Fruit fly (Drosophila melanogaster): ENCODE results near the gene EloB.

Gene EloB

DNA sequence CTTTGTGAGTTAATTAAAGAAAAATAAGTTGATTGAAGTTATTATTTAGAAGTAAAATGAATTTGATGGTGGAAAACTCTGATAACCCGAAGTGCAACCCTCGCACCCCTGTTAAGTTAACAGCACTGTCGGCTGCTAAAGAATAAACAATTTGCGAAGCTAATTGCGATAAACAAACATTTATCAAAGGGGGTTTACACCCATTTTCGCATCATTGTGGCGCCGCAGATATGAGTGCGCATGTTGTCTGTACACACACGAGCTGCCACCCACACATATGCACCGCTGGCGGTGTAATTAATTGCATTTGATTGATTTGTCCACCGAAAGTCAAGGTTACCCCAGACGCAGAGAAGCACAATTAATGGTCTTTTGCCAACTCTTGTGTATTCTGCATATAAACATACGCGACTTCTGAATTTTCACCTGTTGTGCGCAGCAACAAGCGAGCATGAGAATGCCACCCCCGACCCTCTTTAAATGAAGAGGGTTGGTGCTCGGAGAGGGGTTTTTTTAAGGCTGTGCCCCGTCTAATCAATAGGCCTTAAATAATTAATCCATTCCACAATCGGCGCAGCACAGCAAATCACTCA lies 28.1 kb downstream of the EloB start:
- TF ChIP-seq CG8478 (optimal IDR thresholded peaks at IDR 0.05) (no peak), CTCF (optimal IDR thresholded peaks at IDR 0.05) (no peak)

DNA sequence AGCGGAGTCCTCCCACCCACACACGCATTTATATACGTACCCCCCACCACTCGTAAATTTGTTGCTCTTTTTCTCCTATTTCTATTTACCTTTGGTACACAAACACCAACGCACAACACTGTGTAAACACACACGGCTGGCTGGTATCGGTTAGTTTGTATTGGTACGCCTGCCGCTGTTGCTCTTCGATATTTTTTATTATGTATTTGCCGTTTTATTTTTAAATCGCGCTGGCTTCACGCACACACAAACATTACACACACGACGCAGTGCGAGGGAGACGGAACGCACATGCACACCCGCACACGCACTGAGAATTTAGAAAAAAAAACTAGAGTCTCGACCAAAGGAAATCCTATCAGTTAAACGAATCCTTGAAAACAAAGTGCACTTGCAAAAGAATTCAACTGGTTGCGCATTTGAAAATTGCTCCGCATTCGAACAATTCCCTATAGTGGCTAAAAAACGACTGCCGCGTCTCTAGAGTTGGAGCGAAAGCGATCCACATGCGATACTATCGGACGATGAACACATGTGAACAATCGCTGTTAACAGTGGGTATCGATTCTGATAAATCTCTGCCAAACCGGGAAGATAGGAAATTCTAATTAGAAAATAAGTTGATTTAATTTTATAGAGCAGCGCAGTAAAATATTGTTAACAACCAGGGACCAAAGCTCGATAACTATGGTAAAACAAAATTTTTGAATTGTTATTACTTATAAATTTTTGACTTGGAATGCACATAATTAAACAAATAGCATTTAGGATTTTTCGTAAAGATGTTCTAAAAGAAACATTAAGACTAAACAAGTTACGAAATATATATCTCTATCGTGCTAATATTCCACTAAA lies 28.8 kb downstream of the EloB start:
- TF ChIP-seq CTCF (optimal IDR thresholded peaks at IDR 0.05) (peak in 1 of 2 experiments; percentile 19), CG8478 (optimal IDR thresholded peaks at IDR 0.05) (no peak)

DNA sequence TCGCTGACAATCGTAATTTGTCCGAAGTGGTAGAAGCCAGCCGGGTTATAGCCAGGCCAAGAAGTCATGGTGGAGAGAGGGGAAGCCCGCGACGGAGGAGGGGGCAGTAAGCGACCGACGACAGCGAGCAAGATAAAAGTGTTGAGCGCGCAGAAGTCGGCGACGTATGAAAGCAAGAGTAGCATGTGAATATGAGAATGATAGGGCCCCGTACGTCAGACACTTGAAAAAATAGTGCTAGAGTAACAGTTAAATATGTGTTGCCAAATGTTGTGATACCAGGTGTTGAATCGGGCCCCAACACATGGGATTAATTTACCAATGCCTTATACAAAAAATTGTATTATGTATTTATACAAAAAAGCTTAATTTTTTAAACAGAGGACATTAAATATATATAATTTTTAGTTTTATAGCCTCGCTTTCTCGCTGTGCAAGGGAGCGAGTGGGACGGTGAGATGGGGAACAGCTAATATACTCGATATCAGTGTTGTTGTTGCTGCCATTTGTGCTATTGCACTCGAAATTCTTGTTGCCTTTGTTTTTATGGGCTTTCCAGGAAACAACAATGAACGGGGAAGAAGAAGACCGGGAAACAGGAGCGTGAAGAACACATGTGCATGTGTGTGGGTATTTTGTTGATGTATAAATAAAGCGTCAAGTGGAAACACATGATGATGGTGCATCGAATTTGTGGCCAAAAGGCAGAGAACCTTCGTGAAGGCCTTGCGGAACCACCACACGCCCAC lies 29.6 kb downstream of the EloB start:
- TF ChIP-seq CTCF (optimal IDR thresholded peaks at IDR 0.05): no peak
- no peak for TF ChIP-seq CG8478 (optimal IDR thresholded peaks at IDR 0.05)

DNA sequence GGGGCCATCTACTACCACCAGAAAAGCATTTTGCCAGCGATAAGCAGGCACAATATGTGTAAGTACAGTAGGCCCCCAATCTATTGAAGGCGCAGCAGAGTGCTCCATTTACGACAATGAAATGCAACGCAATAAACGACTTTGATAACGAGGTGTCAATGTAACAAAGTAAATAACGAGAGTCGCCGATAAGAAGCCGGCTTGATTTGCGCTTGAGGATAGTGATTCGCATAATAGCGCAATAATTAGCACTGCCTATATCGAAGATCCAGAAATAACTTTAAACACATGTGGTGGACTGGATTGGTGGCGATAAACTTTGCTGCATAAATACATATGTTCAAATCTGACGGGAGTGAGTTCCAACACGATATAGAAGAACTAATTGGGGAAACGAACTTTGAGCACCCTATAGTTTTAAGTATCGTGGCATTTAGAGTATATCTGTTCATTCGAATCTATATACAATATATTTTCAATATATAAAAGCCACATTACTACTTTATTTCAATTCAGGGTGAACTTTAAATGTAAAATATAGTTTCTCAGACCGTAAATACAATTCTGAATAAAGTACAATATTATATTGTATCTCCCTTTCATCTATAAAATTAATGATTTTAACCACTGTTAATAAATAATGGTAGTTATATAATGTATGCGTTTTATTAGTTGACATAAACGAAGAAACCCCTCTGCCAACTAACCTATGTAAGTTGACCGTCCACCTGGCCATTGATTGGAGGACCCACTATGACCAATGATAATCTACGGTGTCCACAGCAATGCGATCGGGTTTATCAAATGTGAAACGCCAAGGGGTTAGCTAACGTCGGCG lies 30.4 kb downstream of the EloB start:
- TF ChIP-seq CTCF (optimal IDR thresholded peaks at IDR 0.05): no peak
- TF ChIP-seq CG8478 (optimal IDR thresholded peaks at IDR 0.05): no peak

DNA sequence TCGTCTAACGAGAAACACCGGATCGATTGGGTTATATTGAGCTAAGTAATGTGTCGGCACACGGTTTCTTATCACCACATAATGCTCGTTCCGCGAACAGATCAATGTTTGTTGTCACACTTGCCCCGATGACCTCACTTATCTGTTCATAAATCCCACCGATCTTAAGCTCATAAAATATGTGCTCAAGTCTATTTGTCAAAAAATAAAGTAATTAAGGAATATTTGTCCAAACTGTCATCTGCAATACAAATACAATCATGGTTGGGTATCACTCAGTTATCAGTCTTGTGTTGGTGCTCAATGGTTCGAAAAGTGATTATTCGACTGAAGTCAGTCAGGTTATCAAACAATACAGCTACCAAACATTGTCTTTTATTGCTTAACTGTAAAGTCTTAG lies 31.4 kb downstream of the EloB start:
- TF ChIP-seq CTCF (optimal IDR thresholded peaks at IDR 0.05): no peak
- no peak for TF ChIP-seq CG8478 (optimal IDR thresholded peaks at IDR 0.05)

DNA sequence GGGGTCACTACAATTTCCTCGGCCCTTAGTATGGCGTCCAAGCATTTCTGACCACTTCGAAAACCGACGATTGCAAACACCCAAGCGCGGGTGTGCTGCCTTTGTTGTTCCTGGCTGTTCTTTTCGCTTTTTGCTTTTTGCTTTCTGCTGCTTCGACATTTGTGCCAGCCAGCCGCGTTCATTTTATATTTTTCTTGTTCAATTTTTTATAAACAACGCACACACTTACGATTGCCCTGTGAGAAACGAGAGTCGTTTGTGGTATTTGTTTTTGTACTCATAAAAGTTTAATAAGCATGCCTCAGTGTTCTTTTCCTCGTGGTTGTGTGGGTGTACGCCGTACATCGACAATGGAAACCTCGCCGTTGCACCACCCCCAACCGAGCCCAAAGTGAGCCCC lies 31.9 kb downstream of the EloB start:
- TF ChIP-seq CTCF (optimal IDR thresholded peaks at IDR 0.05) (no peak), CG8478 (optimal IDR thresholded peaks at IDR 0.05) (no peak)

DNA sequence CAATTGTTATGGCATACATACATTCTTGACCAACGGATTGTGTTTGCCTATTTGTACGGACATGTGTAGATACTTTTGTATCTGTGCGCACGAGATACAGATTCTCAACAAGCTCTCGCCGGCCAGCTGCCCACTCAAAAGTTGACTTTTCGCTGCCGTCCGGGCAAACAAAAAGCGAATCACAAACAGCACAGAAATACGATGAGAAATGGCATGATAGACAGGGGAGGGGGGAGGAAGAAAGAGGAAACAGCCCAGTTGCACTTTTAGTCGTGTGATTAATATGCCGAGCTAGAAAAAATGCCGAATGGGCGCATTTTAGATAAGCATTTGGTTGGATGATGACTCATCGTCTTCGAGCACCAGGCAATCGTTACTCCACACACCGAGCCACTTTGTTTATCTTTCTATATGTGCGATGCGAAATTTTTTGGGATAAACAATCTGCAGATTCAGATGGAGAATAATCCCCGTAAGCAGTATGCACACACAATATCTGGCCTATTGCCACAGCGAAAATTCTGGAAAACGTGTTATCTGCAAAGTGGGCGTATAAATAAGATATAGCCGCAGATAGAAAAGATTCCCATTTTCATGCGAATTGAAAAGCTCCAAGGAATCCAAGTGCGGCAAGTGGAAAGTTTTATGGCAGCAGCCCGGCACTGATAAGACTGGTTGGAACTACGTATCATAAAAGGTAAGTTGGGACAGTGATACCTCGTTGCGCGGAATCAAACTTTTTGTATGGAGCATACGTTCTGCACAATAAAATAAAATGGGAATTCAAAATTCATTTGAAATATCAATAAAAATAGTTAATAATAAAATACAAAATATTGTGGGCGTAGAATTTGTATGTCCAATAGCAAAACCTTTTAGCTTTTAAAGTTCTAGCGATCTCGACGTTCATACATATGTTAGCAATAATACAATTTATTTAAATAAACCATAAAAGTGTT lies 32.7 kb downstream of the EloB start:
- TF ChIP-seq CG8478 (optimal IDR thresholded peaks at IDR 0.05): no peak
- no peak for TF ChIP-seq CTCF (optimal IDR thresholded peaks at IDR 0.05)

DNA sequence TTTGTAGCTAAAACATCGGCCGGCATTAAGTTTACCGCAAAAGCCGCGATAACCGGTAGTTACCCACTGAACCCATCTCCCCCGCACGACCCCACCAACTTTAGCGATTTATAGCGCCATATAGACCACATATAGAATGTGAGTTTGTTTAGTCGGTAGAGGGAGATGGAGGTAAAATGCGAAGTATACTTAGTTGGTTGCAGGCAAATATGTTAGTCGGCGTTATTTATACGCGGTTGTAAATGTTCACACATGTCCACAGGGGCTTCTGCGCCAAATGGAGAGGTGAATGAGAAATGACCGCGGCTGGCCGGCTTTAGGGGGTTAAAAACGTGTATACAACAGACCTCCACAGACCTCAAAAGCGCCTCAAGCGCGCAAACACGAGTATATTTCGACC lies 34.0 kb downstream of the EloB start:
- no peak for TF ChIP-seq CTCF (optimal IDR thresholded peaks at IDR 0.05)

DNA sequence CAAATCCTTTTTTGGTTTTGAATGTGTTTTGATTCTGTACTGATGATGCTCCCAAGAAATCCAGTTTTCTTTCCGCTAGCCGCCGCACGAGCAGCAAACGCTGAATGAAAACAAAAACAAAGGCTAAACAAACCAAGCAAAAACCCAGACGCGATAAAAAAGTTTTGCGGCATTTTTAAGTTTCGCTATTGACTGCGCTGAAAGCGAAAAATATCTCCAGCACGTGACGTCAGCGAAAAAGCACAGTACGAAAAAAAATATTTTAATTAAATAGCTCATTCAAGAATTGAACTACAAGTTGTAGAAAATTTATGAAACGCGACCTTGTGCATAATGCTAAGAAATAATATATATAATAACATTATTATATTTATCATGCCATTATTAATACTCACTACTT lies 34.7 kb downstream of the EloB start:
- no peak for TF ChIP-seq CG8478 (optimal IDR thresholded peaks at IDR 0.05)

DNA sequence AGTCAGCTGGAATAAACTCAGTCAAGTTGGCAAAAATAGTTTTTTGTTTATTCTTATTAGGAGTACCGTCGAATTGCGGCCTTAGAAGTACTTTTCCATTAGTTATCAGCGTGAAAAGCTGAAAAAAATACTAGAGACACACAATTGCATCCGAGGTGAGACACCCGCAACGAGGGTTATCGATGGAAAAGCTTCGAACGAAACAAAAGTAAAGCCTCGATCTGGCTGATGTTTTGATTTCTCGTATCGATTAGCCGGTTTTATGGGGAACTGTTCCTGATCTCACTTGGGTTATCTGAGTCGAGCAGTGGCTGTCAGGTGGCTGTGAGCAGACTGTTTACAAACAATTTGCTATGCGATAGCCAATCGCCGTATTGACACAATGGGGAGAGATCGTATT lies 35.9 kb downstream of the EloB start:
- TF ChIP-seq CTCF (optimal IDR thresholded peaks at IDR 0.05): no peak
- no peak for TF ChIP-seq CG8478 (optimal IDR thresholded peaks at IDR 0.05)

DNA sequence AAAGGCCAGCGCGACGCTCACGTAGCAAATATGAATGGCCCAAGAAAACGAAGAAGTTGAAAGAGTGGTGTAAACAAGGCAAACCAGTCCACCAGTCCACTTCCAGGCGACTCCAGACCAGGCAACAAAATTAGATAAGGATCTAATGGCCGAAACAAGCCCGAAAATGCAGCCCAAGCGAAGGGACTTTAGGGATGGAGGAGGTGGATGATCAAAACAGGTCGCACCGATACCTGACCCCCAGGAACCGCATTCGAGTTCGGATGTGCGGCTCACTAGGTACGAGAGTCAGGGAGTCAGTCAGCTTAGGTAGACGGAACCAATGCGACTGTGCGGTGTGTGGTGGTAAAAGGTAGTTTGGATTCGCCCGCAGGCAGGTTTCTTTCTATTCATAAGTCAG lies 36.4 kb downstream of the EloB start:
- no peak for TF ChIP-seq CTCF (optimal IDR thresholded peaks at IDR 0.05)
- TF ChIP-seq CG8478 (optimal IDR thresholded peaks at IDR 0.05): no peak

DNA sequence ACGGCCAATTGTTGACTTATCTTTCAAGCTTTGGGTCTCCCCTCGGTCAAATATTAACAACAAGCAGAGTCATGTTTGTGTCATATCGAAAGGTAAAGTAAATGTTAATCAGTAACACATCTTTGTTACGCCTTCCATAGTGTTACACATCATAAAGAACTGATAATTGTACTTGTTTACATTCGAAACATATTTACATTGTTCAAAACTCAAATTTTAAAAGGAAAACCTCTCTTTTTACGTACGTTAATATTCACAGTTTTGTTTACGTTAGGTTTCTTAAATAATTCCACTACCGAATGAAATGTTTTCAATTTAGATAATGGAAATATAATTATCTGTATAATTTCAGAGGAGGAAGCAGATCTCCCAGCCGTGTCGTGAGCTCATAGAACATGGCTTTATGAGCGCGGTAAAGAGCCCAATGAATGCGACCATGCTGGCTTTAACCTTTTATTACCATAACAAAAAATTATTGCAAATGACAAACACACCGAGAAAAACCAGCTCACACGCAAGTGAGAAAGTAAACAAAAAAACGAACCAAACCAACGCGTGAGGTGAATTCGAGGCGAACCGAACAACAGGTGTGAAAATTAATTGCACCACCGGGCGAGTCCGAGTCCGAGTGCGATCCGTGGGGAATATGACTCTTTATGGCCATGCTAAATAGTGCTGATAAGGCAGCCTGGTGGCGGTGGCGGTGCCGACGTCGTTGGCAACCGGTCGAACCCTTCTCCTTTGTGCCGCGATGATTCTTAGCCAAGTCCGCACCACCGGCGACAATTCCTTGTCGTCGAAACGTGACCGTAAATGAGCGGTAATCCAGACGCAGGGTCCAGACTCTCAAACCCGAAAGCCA lies 37.1 kb downstream of the EloB start:
- TF ChIP-seq CTCF (optimal IDR thresholded peaks at IDR 0.05) (no peak), CG8478 (optimal IDR thresholded peaks at IDR 0.05) (no peak)

DNA sequence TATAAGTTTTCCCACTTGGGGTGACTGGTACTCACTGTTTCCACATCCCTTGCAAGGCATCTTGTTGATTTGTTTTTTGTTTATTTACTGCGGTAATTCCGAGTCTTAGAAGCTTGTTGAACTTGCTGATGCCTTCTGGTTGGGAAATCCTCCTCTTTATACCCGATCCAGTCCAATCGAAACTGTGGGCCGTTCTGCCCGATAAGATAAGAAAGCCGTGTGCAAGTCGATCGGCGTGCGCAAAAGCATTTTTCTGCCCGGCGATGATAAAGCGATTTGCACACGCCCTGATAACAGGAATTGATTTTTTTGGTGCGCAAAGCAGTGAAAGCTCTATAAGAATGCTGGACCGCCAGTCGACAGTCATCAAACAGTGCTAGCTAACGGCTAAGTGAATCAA lies 45.1 kb downstream of the EloB start, which contains the start of the genes MtnE and MtnD:
MtnE (minus strand) TSS at position 130 of the 400 bp plus-strand sequence.
MtnD (plus strand) TSS at position 388 of the 400 bp plus-strand sequence.
- TF ChIP-seq CG8478 (optimal IDR thresholded peaks at IDR 0.05): no peak
- no peak for TF ChIP-seq CTCF (optimal IDR thresholded peaks at IDR 0.05)
